Worm (Caenorhabditis elegans) whole organism, L3 larva: Measurements from ENCODE around the gene ZK930.2.

Experiments used
- R02D3.7 ChIP-seq: fragments of 150-350 bp; optimal IDR thresholded peaks from 2 replicates; lab custom pipeline; 2014; ENCODE audit warnings: missing biosample characterization, missing genetic modification characterization
- ceh-9 ChIP-seq: sonication (generic microtip); optimal IDR thresholded peaks from 2 replicates; lab custom pipeline; 2018; ENCODE audit warnings: missing biosample characterization, missing genetic modification characterization
- egl-27 ChIP-seq: sonication (generic microtip); optimal IDR thresholded peaks from 4 replicates; lab custom pipeline; 2017; ENCODE audit warnings: missing biosample characterization, missing genetic modification reagents, missing genetic modification characterization
- hmg-11 ChIP-seq: sonication (generic microtip); optimal IDR thresholded peaks from 2 replicates; lab custom pipeline; 2016; ENCODE audit warnings: missing genetic modification characterization, missing compliant biosample characterization
- mdl-1 ChIP-seq: fragments of 150-350 bp; optimal IDR thresholded peaks from 2 replicates; lab custom pipeline; 2014; ENCODE audit warnings: missing biosample characterization, missing genetic modification characterization
- nfya-1 ChIP-seq: sonication (generic microtip); optimal IDR thresholded peaks from 2 replicates; lab custom pipeline; 2017; ENCODE audit warnings: missing genetic modification characterization, mild to moderate bottlenecking, missing compliant biosample characterization, antibody characterized with exemption, moderate library complexity; ENCODE audit not compliant: insufficient read depth
- nhr-237 ChIP-seq: fragments of 150-350 bp; optimal IDR thresholded peaks from 2 replicates; lab custom pipeline; 2014; ENCODE audit warnings: missing biosample characterization, missing genetic modification characterization
- nhr-25 ChIP-seq: sonication (generic microtip); optimal IDR thresholded peaks from 2 replicates; lab custom pipeline; 2017; ENCODE audit warnings: missing biosample characterization, missing genetic modification characterization
- nhr-76 ChIP-seq: fragments of 150-350 bp; sonication (generic microtip); optimal IDR thresholded peaks from 5 replicates; lab custom pipeline; 2014; ENCODE audit warnings: missing biosample characterization, missing genetic modification characterization
- nhr-77 ChIP-seq: fragments of 150-350 bp; optimal IDR thresholded peaks from 2 replicates; lab custom pipeline; 2014; ENCODE audit warnings: missing biosample characterization, missing genetic modification characterization
- unc-39 ChIP-seq: sonication (generic microtip); optimal IDR thresholded peaks from 4 replicates; lab custom pipeline; 2017; ENCODE audit warnings: missing biosample characterization, missing genetic modification characterization

DNA sequence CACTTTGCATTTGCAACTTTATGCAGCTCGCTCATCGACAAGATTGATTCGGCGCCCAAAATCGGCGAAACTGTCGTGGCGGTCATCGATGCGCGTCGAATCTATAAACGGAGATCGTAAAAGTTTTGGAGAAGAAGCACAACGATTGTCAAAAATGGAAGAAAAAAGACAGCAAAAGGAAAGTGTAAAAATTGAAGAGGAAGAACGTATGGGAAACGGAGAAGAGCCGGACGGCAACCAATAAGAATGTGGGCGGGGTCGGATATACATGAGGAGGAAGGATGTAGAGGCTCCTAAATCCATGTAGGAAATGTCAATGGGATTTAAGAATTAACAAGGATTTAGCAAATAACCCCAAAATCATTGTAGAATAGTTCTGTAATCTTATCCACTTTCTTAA lies 7.9 kb upstream of the ZK930.2 start, which contains the start of gene vab-23:
- TF ChIP-seq nhr-25 (tag; lab: Kevin White, UChicago) (no peak), nhr-237 (no peak), R02D3.7 (tag; lab: Kevin White, UChicago) (no peak), egl-27 (tag; lab: Kevin White, UChicago) (no peak), unc-39 (tag; lab: Kevin White, UChicago) (no peak), nhr-76 (tag; lab: Kevin White, UChicago) (no peak), nhr-77 (tag; lab: Kevin White, UChicago) (no peak), nfya-1 (tag; lab: Kevin White, UChicago) (peak; percentile 1), hmg-11 (tag; lab: Kevin White, UChicago) (no peak), mdl-1 (tag; lab: Kevin White, UChicago) (no peak), ceh-9 (tag; lab: Kevin White, UChicago) (no peak)
